Fruit fly (Drosophila melanogaster): ENCODE measurements around the gene B9d1.

B9d1 gene

dm6 chr3R:15472753-15473212 lies 8.9 kb upstream of the B9d1 start (continued):
- peak; percentile 28 for TF ChIP-seq Abd-B (GFP tag; optimal IDR thresholded peaks at IDR 0.05)
- peak; percentile 19; the same call in 1 of the 4 replicates for TF ChIP-seq Gug (GFP tag; IDR thresholded peaks at IDR 0.05)
- peak; percentile 35; the same call in 1 of the 2 replicates for TF ChIP-seq Xrp1 (GFP tag; IDR thresholded peaks at IDR 0.05)
- TF ChIP-seq slbo (GFP tag; IDR thresholded peaks at IDR 0.05), result peak; percentile 66
- peak; percentile 61 for TF ChIP-seq CG32772 (GFP tag; IDR thresholded peaks at IDR 0.05)
- TF ChIP-seq prd (optimal IDR thresholded peaks at IDR 0.05), result no peak
- TF ChIP-seq prd (GFP tag; IDR thresholded peaks at IDR 0.05), result peak; percentile 47; the same call in 2 of the 3 replicates
- TF ChIP-seq CG7928 (GFP tag; optimal IDR thresholded peaks at IDR 0.05), result peak; percentile 6
- TF ChIP-seq CG15011 (GFP tag; optimal IDR thresholded peaks at IDR 0.05), result peak; percentile 16
- peak; percentile 37 for TF ChIP-seq Dad (GFP tag; optimal IDR thresholded peaks at IDR 0.05)
- TF ChIP-seq ttk (GFP tag; IDR thresholded peaks at IDR 0.05), result peak; percentile 45
- peak; percentile 63 for TF ChIP-seq lab (GFP tag; optimal IDR thresholded peaks at IDR 0.05)
- peak; percentile 7 for TF ChIP-seq CG14710 (tag; optimal IDR thresholded peaks at IDR 0.05)
- TF ChIP-seq CG17829 (tag; optimal IDR thresholded peaks at IDR 0.05), result peak; percentile 10
- no peak for TF ChIP-seq CG1024 (GFP tag; IDR thresholded peaks at IDR 0.05)
- TF ChIP-seq Gsc (GFP tag; IDR thresholded peaks at IDR 0.05), result no peak
- no peak for TF ChIP-seq CG33213 (GFP tag; optimal IDR thresholded peaks at IDR 0.05)
- no peak for TF ChIP-seq CG43689 (GFP tag; IDR thresholded peaks at IDR 0.05)
- TF ChIP-seq CG18476 (GFP tag; optimal IDR thresholded peaks at IDR 0.05), result peak; percentile 25
- no peak for TF ChIP-seq CG8089 (GFP tag; optimal IDR thresholded peaks at IDR 0.05)
- peak; percentile 30 for TF ChIP-seq Myb (GFP tag; optimal IDR thresholded peaks at IDR 0.05)
- TF ChIP-seq B-H1 (GFP tag; IDR thresholded peaks at IDR 0.05), result 0 out of 3 replicates have a peak, but pooled peaks have one; percentile 19
- TF ChIP-seq Ets65A (GFP tag), result peak; percentile 65
- TF ChIP-seq Nf-YB (GFP tag; optimal IDR thresholded peaks at IDR 0.05), result no peak
- peak; percentile 46 for TF ChIP-seq PHDP (tag; optimal IDR thresholded peaks at IDR 0.05)
- no peak for TF ChIP-seq nerfin-2 (GFP tag; IDR thresholded peaks at IDR 0.05; ENCODE audit: partially characterized antibody)
- TF ChIP-seq CG2712 (tag; optimal IDR thresholded peaks at IDR 0.05), result peak; percentile 59
- TF ChIP-seq MTF-1 (GFP tag; optimal IDR thresholded peaks at IDR 0.05; ENCODE audit: borderline replicate concordance), result no peak
- TF ChIP-seq E2f1 (GFP tag; IDR thresholded peaks at IDR 0.05), result 0 out of 2 replicates have a peak, but pooled peaks have one; percentile 10
- peak; percentile 26 for TF ChIP-seq CG15696 (tag; optimal IDR thresholded peaks at IDR 0.05)
- TF ChIP-seq CG10147 (GFP tag; optimal IDR thresholded peaks at IDR 0.05), result peak; percentile 72
- TF ChIP-seq Doc2 (GFP tag; IDR thresholded peaks at IDR 0.05), result no peak
- TF ChIP-seq CG10209 (GFP tag; optimal IDR thresholded peaks at IDR 0.05), result peak; percentile 51
- TF ChIP-seq CG4707 (GFP tag; optimal IDR thresholded peaks at IDR 0.05), result no peak
- TF ChIP-seq cato (GFP tag; optimal IDR thresholded peaks at IDR 0.05; ENCODE audit: borderline replicate concordance), result no peak
- TF ChIP-seq Fer3 (tag; optimal IDR thresholded peaks at IDR 0.05), result peak; percentile 48
- TF ChIP-seq E2f2 (GFP tag; IDR thresholded peaks at IDR 0.05), result peak; percentile 11; the same call in 1 of the 2 replicates
- peak; percentile 31; the same call in 2 of the 3 replicates for TF ChIP-seq Aef1 (GFP tag; IDR thresholded peaks at IDR 0.05)
- no peak for TF ChIP-seq Hand (GFP tag; optimal IDR thresholded peaks at IDR 0.05)
- peak; percentile 74 for TF ChIP-seq gem (tag; optimal IDR thresholded peaks at IDR 0.05)
- peak; percentile 21 for TF ChIP-seq CG15514 (GFP tag; optimal IDR thresholded peaks at IDR 0.05)
- peak; percentile 35 for TF ChIP-seq CG12155 (GFP tag; optimal IDR thresholded peaks at IDR 0.05)
- peak; percentile 42; the same call in 1 of the 2 replicates for TF ChIP-seq danr (GFP tag; IDR thresholded peaks at IDR 0.05)
- TF ChIP-seq Oaz (GFP tag; IDR thresholded peaks at IDR 0.05), result peak; percentile 49; the same call in 1 of the 2 replicates
- peak; percentile 43 for TF ChIP-seq CG4424 (GFP tag; optimal IDR thresholded peaks at IDR 0.05)
- peak; percentile 20 for TF ChIP-seq Atf-2 (GFP tag; optimal IDR thresholded peaks at IDR 0.05)
- peak; percentile 32 for TF ChIP-seq CG12391 (tag; optimal IDR thresholded peaks at IDR 0.05)
- peak; percentile 42 for TF ChIP-seq gro (GFP tag; optimal IDR thresholded peaks at IDR 0.05)
- no peak for TF ChIP-seq ap (GFP tag; IDR thresholded peaks at IDR 0.05)
- no peak for TF ChIP-seq CG1602 (GFP tag; optimal IDR thresholded peaks at IDR 0.05)
- peak; percentile 47; the same call in 1 of the 2 replicates for TF ChIP-seq CG3847 (GFP tag; IDR thresholded peaks at IDR 0.05)
